Fruit fly (Drosophila melanogaster): ENCODE results near the gene CG34277.

The CG34277 gene

DNA sequence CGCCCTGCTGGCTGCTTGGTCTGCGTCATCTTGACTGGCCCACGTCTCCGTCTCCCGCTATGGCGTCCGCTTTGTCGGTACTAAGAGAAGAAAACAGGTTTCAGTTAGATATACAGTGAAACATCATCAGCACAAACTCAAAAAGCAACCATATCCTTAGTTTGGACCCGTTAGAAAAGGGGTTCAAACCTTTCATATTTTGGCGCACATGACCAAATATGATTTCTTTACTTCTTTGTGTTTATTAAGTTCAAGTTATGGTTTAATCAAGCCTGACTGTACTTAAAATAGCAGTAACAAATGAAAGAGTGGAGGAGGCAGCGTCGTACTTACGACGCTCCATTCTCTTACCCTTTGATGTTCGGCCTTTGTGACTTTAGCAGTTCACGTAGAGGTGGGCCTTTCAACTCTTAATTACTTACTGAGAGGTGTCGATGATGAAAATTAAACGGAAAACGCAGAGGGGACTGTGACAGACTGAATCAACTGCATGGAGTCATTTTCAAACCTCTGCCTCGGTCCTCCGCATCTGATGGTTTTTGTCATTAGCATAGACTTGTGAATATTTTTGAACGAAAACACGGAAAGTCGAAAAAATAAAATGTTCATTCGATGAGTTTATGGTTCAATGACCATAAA, 7.5 kb upstream of the CG34277 start (continued):
- TF ChIP-seq Doc3 (GFP tag; IDR thresholded peaks at IDR 0.05; ENCODE audit: partially characterized antibody) (no peak), Lim3 (GFP tag; IDR thresholded peaks at IDR 0.05) (peak; percentile 52; the same call in 1 of the 2 replicates), Meics (GFP tag; optimal IDR thresholded peaks at IDR 0.05) (peak; percentile 86), mam (GFP tag; optimal IDR thresholded peaks at IDR 0.05) (peak; percentile 90), ase (GFP tag; IDR thresholded peaks at IDR 0.05) (peak; percentile 81), salm (tag; optimal IDR thresholded peaks at IDR 0.05) (peak; percentile 68), CG10979 (tag; optimal IDR thresholded peaks at IDR 0.05) (peak; percentile 77), CG3995 (GFP tag; optimal IDR thresholded peaks at IDR 0.05) (peak; percentile 13), crc (GFP tag; optimal IDR thresholded peaks at IDR 0.05) (peak; percentile 66), Oli (tag; optimal IDR thresholded peaks at IDR 0.05) (peak; percentile 85), CG10267 (tag; optimal IDR thresholded peaks at IDR 0.05) (peak; percentile 66), Mad (GFP tag; optimal IDR thresholded peaks at IDR 0.05) (peak; percentile 74), Ravus (GFP tag; IDR thresholded peaks at IDR 0.05) (peak; percentile 50; the same call in 1 of the 2 replicates), CG43689 (GFP tag; IDR thresholded peaks at IDR 0.05) (peak; percentile 76), jigr1 (GFP tag; IDR thresholded peaks at IDR 0.05) (peak; percentile 31; the same call in 1 of the 3 replicates), CG11560 (tag; IDR thresholded peaks at IDR 0.05) (peak; percentile 68; the same call in 2 of the 3 replicates), Xrp1 (GFP tag; IDR thresholded peaks at IDR 0.05) (peak; percentile 85), oc (tag; optimal IDR thresholded peaks at IDR 0.05) (peak; percentile 79), Asciz (GFP tag; optimal IDR thresholded peaks at IDR 0.05) (peak; percentile 70), CG7786 (GFP tag; optimal IDR thresholded peaks at IDR 0.05) (peak; percentile 84), E2f2 (GFP tag; IDR thresholded peaks at IDR 0.05) (peak; percentile 60; the same call in 1 of the 2 replicates), CG17361 (GFP tag; IDR thresholded peaks at IDR 0.05) (peak; percentile 73), grau (tag; optimal IDR thresholded peaks at IDR 0.05) (peak; percentile 97), bbx (GFP tag; IDR thresholded peaks at IDR 0.05; ENCODE audit: partially characterized antibody) (no peak), tx (GFP tag; optimal IDR thresholded peaks at IDR 0.05) (peak; percentile 81), gsb-n (tag; optimal IDR thresholded peaks at IDR 0.05) (peak; percentile 56), nerfin-1 (tag; optimal IDR thresholded peaks at IDR 0.05) (peak; percentile 47), CG18262 (tag; optimal IDR thresholded peaks at IDR 0.05) (peak; percentile 81), CG34376 (GFP tag; optimal IDR thresholded peaks at IDR 0.05) (no peak), en (GFP tag; optimal IDR thresholded peaks at IDR 0.05) (peak; percentile 54), amos (GFP tag; IDR thresholded peaks at IDR 0.05; ENCODE audit: partially characterized antibody) (no peak), fu2 (GFP tag; optimal IDR thresholded peaks at IDR 0.05) (peak; percentile 70), lmd (GFP tag; IDR thresholded peaks at IDR 0.05) (peak; percentile 88), CG32532 (GFP tag; IDR thresholded peaks at IDR 0.05) (peak; percentile 94), wdn (GFP tag; IDR thresholded peaks at IDR 0.05) (peak; percentile 72), CG3281 (GFP tag; optimal IDR thresholded peaks at IDR 0.05) (peak; percentile 77), Antp (GFP tag; optimal IDR thresholded peaks at IDR 0.05) (peak; percentile 91), row (GFP tag; IDR thresholded peaks at IDR 0.05) (peak; percentile 87), CG11695 (GFP tag; IDR thresholded peaks at IDR 0.05) (peak; percentile 78), ato (GFP tag; IDR thresholded peaks at IDR 0.05; ENCODE audit: partially characterized antibody) (no peak), Chrac-16 (GFP tag; optimal IDR thresholded peaks at IDR 0.05) (peak; percentile 74), trh (GFP tag; optimal IDR thresholded peaks at IDR 0.05) (no peak), E2f1 (GFP tag; IDR thresholded peaks at IDR 0.05) (peak; percentile 81), CG14965 (GFP tag; optimal IDR thresholded peaks at IDR 0.05; ENCODE audit: borderline replicate concordance) (no peak), al (GFP tag; IDR thresholded peaks at IDR 0.05) (peak; percentile 86), hth (optimal IDR thresholded peaks at IDR 0.05) (no peak), CG30020 (tag; optimal IDR thresholded peaks at IDR 0.05) (no peak), yki (optimal IDR thresholded peaks at IDR 0.05) (no peak), CG7745 (tag; optimal IDR thresholded peaks at IDR 0.05) (no peak), fd3F (GFP tag; optimal IDR thresholded peaks at IDR 0.05) (peak; percentile 71), CG10565 (GFP tag; optimal IDR thresholded peaks at IDR 0.05) (no peak)
